Worm (Caenorhabditis elegans) whole organism, L4/young adult: ENCODE data around the gene atf-7.

Experiments
- W03F9.2 ChIP-seq: fragments of 150-350 bp; optimal IDR thresholded peaks from 2 replicates; lab custom pipeline; 2014; ENCODE audit warnings: missing biosample characterization, missing genetic modification characterization
- dao-5 ChIP-seq: sonication (generic microtip); optimal IDR thresholded peaks from 2 replicates; lab custom pipeline; 2016; ENCODE audit warnings: missing genotype, missing genetic modification characterization, moderate library complexity, missing compliant biosample characterization
- him-1 ChIP-seq: sonication (generic microtip); optimal IDR thresholded peaks from 2 replicates; lab custom pipeline; 2016; ENCODE audit warnings: missing genotype, missing genetic modification reagents, missing genetic modification characterization, missing compliant biosample characterization

atf-7 gene

ce11 chrIII:4508064-4508905 lies 9.4 kb upstream of the atf-7 start, which contains the start of the genes cct-5 and F25F2.1:
Gene cct-5 (minus strand): TSS chrIII:4508114.
Gene F25F2.1 (plus strand): TSS chrIII:4508855.
- TF ChIP-seq W03F9.2 (tag; lab: Kevin White, UChicago): peak; percentile 87
- peak; percentile 69 for TF ChIP-seq him-1 (tag; lab: Kevin White, UChicago)
- no peak for TF ChIP-seq dao-5

- TF ChIP-seq him-1 (tag; lab: Kevin White, UChicago) (no peak), W03F9.2 (tag; lab: Kevin White, UChicago) (peak; percentile 14), dao-5 (no peak)
Measured at ce11 chrIII:4506590-4507128, 7.8 kb upstream of the atf-7 start.

ce11 chrIII:4506140-4506539 lies 7.3 kb upstream of the atf-7 start:
- TF ChIP-seq dao-5 (no peak), W03F9.2 (tag; lab: Kevin White, UChicago) (no peak), him-1 (tag; lab: Kevin White, UChicago) (no peak)

DNA sequence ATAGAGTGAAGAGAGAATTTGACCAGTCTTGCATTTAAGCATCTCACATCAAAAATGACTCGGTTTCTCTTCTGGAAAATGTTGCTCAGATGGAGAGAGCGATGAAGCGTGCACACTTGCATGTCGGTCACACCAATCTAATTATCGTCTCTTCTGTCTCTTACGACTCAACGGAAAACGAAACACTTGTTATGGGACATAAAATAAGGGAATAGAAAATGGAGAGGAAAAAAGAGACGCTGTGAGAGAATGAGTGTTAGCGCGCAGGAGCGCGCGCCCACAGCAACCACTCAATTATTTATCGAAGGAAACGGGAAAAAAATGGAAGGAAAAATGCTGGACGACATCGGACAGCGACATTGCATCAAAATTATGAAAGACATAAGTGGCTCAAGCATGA lies 6.9 kb upstream of the atf-7 start:
- TF ChIP-seq him-1 (tag; lab: Kevin White, UChicago): no peak

DNA sequence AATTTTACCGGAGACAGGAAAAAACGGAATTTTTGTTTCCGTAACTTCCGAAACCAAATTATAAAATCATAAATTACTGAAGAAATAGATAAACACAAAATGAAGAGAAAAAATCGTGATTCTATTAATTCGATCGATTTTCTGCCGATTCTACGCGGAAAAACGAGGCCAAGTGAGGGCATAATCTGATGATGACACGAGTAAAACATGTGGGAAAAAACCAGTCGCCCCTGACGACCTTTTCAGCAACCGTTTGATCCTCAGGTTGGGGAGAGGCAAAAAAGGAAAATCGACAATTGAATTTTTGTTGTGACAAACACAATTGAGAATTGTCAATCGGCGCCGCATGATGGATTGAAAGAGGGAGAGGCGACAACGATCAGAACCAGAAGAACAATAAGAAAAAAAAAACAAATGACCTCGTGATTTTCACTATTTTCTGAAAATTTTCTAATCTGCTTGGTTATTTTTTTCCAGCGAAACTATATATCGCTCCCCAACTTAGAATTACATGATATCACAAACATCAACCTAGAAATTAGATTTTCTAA lies 6.2 kb upstream of the atf-7 start:
- no peak for TF ChIP-seq him-1 (tag; lab: Kevin White, UChicago)
- no peak for TF ChIP-seq dao-5
- TF ChIP-seq W03F9.2 (tag; lab: Kevin White, UChicago): no peak

DNA sequence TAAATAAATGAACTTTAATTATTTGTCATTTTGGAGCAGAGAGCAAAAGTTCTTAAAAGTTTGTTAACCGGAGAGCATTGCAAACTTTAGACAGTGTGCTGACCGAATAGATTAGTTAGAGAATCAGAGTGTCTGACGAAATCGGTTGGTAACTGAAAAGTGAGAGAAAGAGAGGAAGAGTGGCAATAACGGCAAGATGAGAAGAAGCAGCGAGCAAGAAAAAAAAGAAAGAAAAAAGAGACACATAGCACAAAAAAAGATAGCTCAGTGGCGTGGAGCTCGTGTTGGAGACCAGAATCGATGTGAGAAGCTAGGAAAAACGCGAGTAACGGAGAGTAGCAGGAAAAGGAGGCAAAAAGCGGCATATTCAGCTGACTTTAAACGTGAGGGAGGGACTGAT lies 5.5 kb upstream of the atf-7 start:
- TF ChIP-seq him-1 (tag; lab: Kevin White, UChicago) (peak; percentile 54), dao-5 (no peak), W03F9.2 (tag; lab: Kevin White, UChicago) (peak; percentile 34)

DNA sequence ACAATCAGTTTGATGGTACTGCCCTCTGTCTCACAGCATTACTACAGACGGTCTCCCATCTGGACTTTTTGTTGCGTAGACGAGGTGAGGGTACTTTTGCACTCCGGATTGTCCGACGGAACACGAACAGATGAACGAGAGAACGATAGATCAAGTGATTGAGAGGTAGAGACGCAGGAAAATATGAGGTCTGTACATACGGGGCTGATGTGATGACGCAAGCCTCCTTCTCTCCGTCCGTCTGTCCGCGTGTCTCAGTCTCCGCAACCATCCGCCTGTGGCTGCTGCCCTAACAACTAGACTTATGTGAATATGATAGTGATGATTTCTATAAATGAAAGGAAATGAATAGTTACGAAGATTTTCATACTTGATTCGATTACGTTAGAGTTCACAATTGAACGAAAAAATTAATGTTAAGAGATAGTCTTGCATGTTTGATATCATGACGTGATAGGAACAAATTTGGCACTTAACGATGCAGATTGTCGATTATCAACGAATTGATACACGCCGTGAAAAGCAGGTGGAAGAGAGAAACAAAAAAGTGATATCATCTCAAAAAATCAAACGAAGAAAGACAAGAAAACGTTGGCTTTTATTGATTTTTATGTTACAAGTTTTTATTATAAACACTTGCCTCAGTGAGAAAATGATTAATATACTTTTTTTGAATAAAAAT lies 3.9 kb upstream of the atf-7 start:
- TF ChIP-seq him-1 (tag; lab: Kevin White, UChicago) (no peak), dao-5 (no peak), W03F9.2 (tag; lab: Kevin White, UChicago) (no peak)

ce11 chrIII:4496085-4496484 lies 2.8 kb downstream of the atf-7 start:
- TF ChIP-seq W03F9.2 (tag; lab: Kevin White, UChicago) (no peak), dao-5 (no peak), him-1 (tag; lab: Kevin White, UChicago) (no peak)

ce11 chrIII:4495685-4496084 lies 3.2 kb downstream of the atf-7 start:
- TF ChIP-seq him-1 (tag; lab: Kevin White, UChicago) (no peak), dao-5 (no peak), W03F9.2 (tag; lab: Kevin White, UChicago) (no peak)

DNA sequence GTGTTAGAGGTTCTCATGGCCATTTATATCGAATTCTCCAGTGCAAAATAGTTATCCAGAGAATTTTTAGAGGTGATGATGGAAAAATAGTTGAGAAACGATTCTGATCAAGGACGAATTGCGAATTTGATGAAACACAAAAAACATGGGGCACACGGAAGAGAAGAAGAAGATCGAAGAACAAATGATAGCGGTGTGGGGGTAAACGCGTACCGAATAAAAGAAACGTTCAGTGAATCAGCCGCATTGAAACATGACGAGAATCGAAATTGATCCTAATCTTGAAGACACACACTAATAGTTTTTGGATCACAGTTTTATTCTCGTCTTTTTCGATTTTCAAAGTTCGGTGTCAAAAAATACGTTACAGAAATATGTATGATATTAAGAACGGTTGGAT lies 3.6 kb downstream of the atf-7 start:
- TF ChIP-seq W03F9.2 (tag; lab: Kevin White, UChicago) (no peak), dao-5 (no peak), him-1 (tag; lab: Kevin White, UChicago) (no peak)

DNA sequence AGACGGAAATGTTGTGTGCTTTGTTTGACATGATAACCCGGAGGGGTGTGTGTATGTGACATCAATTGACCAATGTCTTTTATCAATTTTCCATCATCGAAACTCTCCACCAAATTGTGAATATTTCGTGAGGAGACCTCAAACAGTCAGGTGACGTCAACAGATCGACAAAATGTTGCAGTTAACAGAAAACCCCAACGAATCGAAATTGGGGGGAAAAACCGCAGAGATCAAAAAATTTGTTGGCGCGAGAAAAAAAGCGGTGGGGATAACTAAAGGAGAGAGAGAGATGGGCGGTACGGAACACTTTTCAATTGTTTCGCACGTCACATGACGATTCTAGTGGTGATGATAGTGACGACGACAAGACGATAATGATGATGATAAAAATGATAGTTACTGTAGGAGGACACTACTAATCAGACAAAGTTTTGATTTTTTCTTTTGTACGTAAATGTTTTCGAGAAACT lies 4.3 kb downstream of the atf-7 start:
- TF ChIP-seq him-1 (tag; lab: Kevin White, UChicago) (no peak), W03F9.2 (tag; lab: Kevin White, UChicago) (no peak), dao-5 (no peak)

- TF ChIP-seq W03F9.2 (tag; lab: Kevin White, UChicago): no peak
- TF ChIP-seq dao-5: no peak
- TF ChIP-seq him-1 (tag; lab: Kevin White, UChicago): no peak
Measured at ce11 chrIII:4493008-4493777, 5.7 kb downstream of the atf-7 start.
